Fruit fly (Drosophila melanogaster) whole organism, embryonic: ENCODE data around the gene CG16717.

ENCODE experiments used
- ATbp ChIP-seq: fragments of 200-800 bp; sonication (Bioruptor generic); optimal IDR thresholded peaks from 2 replicates; lab custom pipeline; 2017; ENCODE audit warnings: missing biosample characterization, mild to moderate bottlenecking, missing genetic modification characterization, missing genetic modification reagents
- B-H1 ChIP-seq: fragments of 200-800 bp; sonication (Bioruptor generic); IDR thresholded peaks from 3 replicates; pipeline ENCODE4 v1.3.6; 2022; ENCODE audit warnings: missing biosample characterization, missing genetic modification characterization
- B-H2 ChIP-seq: fragments of 200-800 bp; sonication (Bioruptor generic); optimal IDR thresholded peaks from 2 replicates; lab custom pipeline; 2018; ENCODE audit warnings: missing biosample characterization, mild to moderate bottlenecking, missing genetic modification characterization
- Bteb2 ChIP-seq: fragments of 200-800 bp; sonication (Bioruptor generic); optimal IDR thresholded peaks from 2 replicates; lab custom pipeline; 2016; ENCODE audit warnings: missing biosample characterization, missing genetic modification characterization
- CG11695 ChIP-seq: fragments of 200-800 bp; sonication (Bioruptor generic); IDR thresholded peaks from 3 replicates; pipeline ENCODE4 v1.3.6; 2022; ENCODE audit warnings: missing biosample characterization, missing genetic modification characterization
- CG12769 ChIP-seq: fragments of 200-800 bp; sonication (Bioruptor generic); optimal IDR thresholded peaks from 2 replicates; lab custom pipeline; 2019; ENCODE audit warnings: missing biosample characterization, mild to moderate bottlenecking, missing genetic modification characterization, moderate library complexity
- CG13123 ChIP-seq: fragments of 200-800 bp; sonication (Bioruptor generic); optimal IDR thresholded peaks from 2 replicates; lab custom pipeline; 2016; ENCODE audit warnings: missing biosample characterization, missing genetic modification characterization
- CG1602 ChIP-seq: fragments of 200-800 bp; sonication (Bioruptor generic); optimal IDR thresholded peaks from 3 replicates; lab custom pipeline; 2016; ENCODE audit warnings: missing biosample characterization, missing genetic modification characterization
- CG18619 ChIP-seq: fragments of 200-800 bp; sonication (Bioruptor generic); optimal IDR thresholded peaks from 3 replicates; lab custom pipeline; 2017; ENCODE audit warnings: missing biosample characterization, mild to moderate bottlenecking, missing genetic modification characterization
- CG3065 ChIP-seq: fragments of 200-800 bp; sonication (Bioruptor generic); optimal IDR thresholded peaks from 2 replicates; lab custom pipeline; 2016; ENCODE audit warnings: missing biosample characterization, missing genetic modification characterization
- CG31388 ChIP-seq: fragments of 200-800 bp; sonication (Bioruptor generic); optimal IDR thresholded peaks from 2 replicates; lab custom pipeline; 2016; ENCODE audit warnings: missing biosample characterization, missing genetic modification characterization
- CG32532 ChIP-seq: fragments of 200-800 bp; sonication (Bioruptor generic); IDR thresholded peaks from 2 replicates; pipeline ENCODE4 v1.3.6; 2022; ENCODE audit warnings: missing biosample characterization, missing genetic modification characterization
- CG34224 ChIP-seq: fragments of 200-800 bp; sonication (Bioruptor generic); IDR thresholded peaks from 3 replicates; pipeline ENCODE4 v1.3.6; 2022; ENCODE audit warnings: missing biosample characterization, missing genetic modification characterization; ENCODE audit not compliant: partially characterized antibody
- CG42726 ChIP-seq: fragments of 200-800 bp; sonication (Bioruptor generic); IDR thresholded peaks from 2 replicates; pipeline ENCODE4 v1.3.6; 2022; ENCODE audit warnings: missing biosample characterization, missing genetic modification characterization; ENCODE audit not compliant: partially characterized antibody
- CG6654 ChIP-seq: fragments of 200-800 bp; sonication (Bioruptor generic); optimal IDR thresholded peaks from 2 replicates; lab custom pipeline; 2017; ENCODE audit warnings: missing biosample characterization, mild to moderate bottlenecking, missing genetic modification characterization
- CG6689 ChIP-seq: fragments of 200-800 bp; sonication (Bioruptor generic); IDR thresholded peaks from 2 replicates; pipeline ENCODE4 v1.3.6; 2022; ENCODE audit warnings: missing biosample characterization, missing genetic modification characterization
- CG6813 ChIP-seq: fragments of 200-800 bp; sonication (Bioruptor generic); optimal IDR thresholded peaks from 2 replicates; lab custom pipeline; 2017; ENCODE audit warnings: missing biosample characterization, missing genetic modification characterization, mild to moderate bottlenecking, moderate library complexity, missing genetic modification reagents
- CG9215 ChIP-seq: fragments of 200-800 bp; sonication (Bioruptor generic); IDR thresholded peaks from 2 replicates; pipeline ENCODE4 v1.3.6; 2022; ENCODE audit warnings: missing biosample characterization, missing genetic modification characterization
- CG9932 ChIP-seq: fragments of 200-800 bp; sonication (Bioruptor generic); IDR thresholded peaks from 2 replicates; pipeline ENCODE4 v1.3.6; 2022; ENCODE audit warnings: missing biosample characterization, missing genetic modification characterization
- Doc3 ChIP-seq: fragments of 200-800 bp; sonication (Bioruptor generic); IDR thresholded peaks from 3 replicates; pipeline ENCODE4 v1.3.6; 2022; ENCODE audit warnings: missing biosample characterization, missing genetic modification characterization; ENCODE audit not compliant: partially characterized antibody
- Drgx ChIP-seq: fragments of 200-800 bp; sonication (Bioruptor generic); IDR thresholded peaks from 2 replicates; pipeline ENCODE4 v1.3.6; 2022; ENCODE audit warnings: missing biosample characterization, missing genetic modification characterization
- Lhr ChIP-seq: fragments of 200-800 bp; sonication (Bioruptor generic); optimal IDR thresholded peaks from 3 replicates; lab custom pipeline; 2017; ENCODE audit warnings: mild to moderate bottlenecking, missing biosample characterization, missing genetic modification reagents, missing genetic modification characterization
- Med ChIP-seq: fragments of 200-800 bp; sonication (Bioruptor generic); peaks from one replicate; lab custom pipeline; 2016; ENCODE audit warnings: missing biosample characterization, missing genetic modification characterization, mild to moderate bottlenecking, inconsistent platforms, moderate library complexity
- Mrtf ChIP-seq: fragments of 200-800 bp; sonication (Bioruptor generic); IDR thresholded peaks from 3 replicates; pipeline ENCODE4 v1.3.6; 2022; ENCODE audit warnings: missing biosample characterization, missing genetic modification characterization
- NFAT ChIP-seq: fragments of 200-800 bp; sonication (Bioruptor generic); IDR thresholded peaks from 2 replicates; pipeline ENCODE4 v1.3.6; 2022; ENCODE audit warnings: missing biosample characterization, missing genetic modification characterization
- Nf-YB ChIP-seq: fragments of 200-800 bp; sonication (Bioruptor generic); optimal IDR thresholded peaks from 3 replicates; lab custom pipeline; 2019; ENCODE audit warnings: missing biosample characterization, mild to moderate bottlenecking, missing genetic modification characterization, moderate library complexity
- Vsx1 ChIP-seq: fragments of 200-800 bp; sonication (Bioruptor generic); optimal IDR thresholded peaks from 2 replicates; lab custom pipeline; 2017; ENCODE audit warnings: missing biosample characterization, mild to moderate bottlenecking, missing genetic modification characterization, missing genetic modification reagents
- ac ChIP-seq: fragments of 200-800 bp; sonication (Bioruptor generic); optimal IDR thresholded peaks from 3 replicates; lab custom pipeline; 2017; ENCODE audit warnings: missing biosample characterization, mild to moderate bottlenecking, missing genetic modification characterization
- bab2 ChIP-seq: fragments of 200-800 bp; sonication (Bioruptor generic); optimal IDR thresholded peaks from 2 replicates; lab custom pipeline; 2016; ENCODE audit warnings: missing biosample characterization, missing genetic modification characterization
- bigmax ChIP-seq: fragments of 200-800 bp; sonication (Bioruptor generic); optimal IDR thresholded peaks from 2 replicates; lab custom pipeline; 2018; ENCODE audit warnings: missing biosample characterization, mild to moderate bottlenecking, missing genetic modification characterization
- corto ChIP-seq: fragments of 200-800 bp; sonication (Bioruptor generic); optimal IDR thresholded peaks from 2 replicates; lab custom pipeline; 2016; ENCODE audit warnings: missing biosample characterization, mild to moderate bottlenecking, missing genetic modification characterization, moderate library complexity
- disco-r ChIP-seq: fragments of 200-800 bp; sonication (Bioruptor generic); optimal IDR thresholded peaks from 2 replicates; lab custom pipeline; 2016; ENCODE audit warnings: missing biosample characterization, missing genetic modification characterization
- ewg ChIP-seq: fragments of 200-800 bp; sonication (Bioruptor generic); optimal IDR thresholded peaks from 3 replicates; lab custom pipeline; 2017; ENCODE audit warnings: mild to moderate bottlenecking, missing biosample characterization, missing genetic modification reagents, missing genetic modification characterization
- eyg ChIP-seq: fragments of 200-800 bp; sonication (Bioruptor generic); optimal IDR thresholded peaks from 3 replicates; lab custom pipeline; 2016; ENCODE audit warnings: missing biosample characterization, missing genetic modification characterization
- fru ChIP-seq: fragments of >200 bp; optimal IDR thresholded peaks from 2 replicates; lab custom pipeline; 2017
- gro ChIP-seq: fragments of 200-800 bp; sonication (Bioruptor generic); optimal IDR thresholded peaks from 2 replicates; lab custom pipeline; 2016; ENCODE audit warnings: missing biosample characterization, missing genetic modification characterization
- hbn ChIP-seq: fragments of 200-800 bp; sonication (Bioruptor generic); IDR thresholded peaks from 2 replicates; pipeline ENCODE4 v1.3.6; 2022; ENCODE audit warnings: missing biosample characterization, missing genetic modification characterization; ENCODE audit not compliant: partially characterized antibody
- lab ChIP-seq: fragments of 200-800 bp; sonication (Bioruptor generic); optimal IDR thresholded peaks from 3 replicates; lab custom pipeline; 2017; ENCODE audit warnings: missing biosample characterization, missing genetic modification characterization, mild to moderate bottlenecking, moderate library complexity, missing genetic modification reagents
- lbe ChIP-seq: fragments of 200-800 bp; sonication (Bioruptor generic); optimal IDR thresholded peaks from 2 replicates; lab custom pipeline; 2016; ENCODE audit warnings: missing biosample characterization, mild to moderate bottlenecking, missing genetic modification characterization
- mirr ChIP-seq: fragments of 200-800 bp; sonication (Bioruptor generic); optimal IDR thresholded peaks from 3 replicates; lab custom pipeline; 2018; ENCODE audit warnings: missing biosample characterization, mild to moderate bottlenecking, missing genetic modification characterization
- nom ChIP-seq: fragments of 200-800 bp; sonication (Bioruptor generic); optimal IDR thresholded peaks from 2 replicates; lab custom pipeline; 2017; ENCODE audit warnings: missing biosample characterization, missing genetic modification characterization, mild to moderate bottlenecking, moderate library complexity, missing genetic modification reagents
- pita ChIP-seq: fragments of 200-800 bp; sonication (Bioruptor generic); optimal IDR thresholded peaks from 2 replicates; lab custom pipeline; 2017; ENCODE audit warnings: missing biosample characterization, mild to moderate bottlenecking, missing genetic modification characterization
- tna ChIP-seq: fragments of 200-800 bp; sonication (Bioruptor generic); IDR thresholded peaks from 2 replicates; pipeline ENCODE4 v1.3.6; 2022; ENCODE audit warnings: missing biosample characterization, missing genetic modification characterization; ENCODE audit not compliant: partially characterized antibody
- vvl ChIP-seq: fragments of 200-800 bp; sonication (Bioruptor generic); IDR thresholded peaks from 2 replicates; pipeline ENCODE4 v1.3.6; 2022; ENCODE audit warnings: missing biosample characterization, missing genetic modification characterization
- wdn ChIP-seq: fragments of 200-800 bp; sonication (Bioruptor generic); IDR thresholded peaks from 2 replicates; pipeline ENCODE4 v1.3.6; 2022; ENCODE audit warnings: missing biosample characterization, missing genetic modification characterization
- yki ChIP-seq: fragments of >200 bp; optimal IDR thresholded peaks from 3 replicates; lab custom pipeline; 2018

Gene CG16717

dm6 chr3L:9693552-9694133 is 14.6 kb downstream of the CG16717 start (continued):
- TF ChIP-seq B-H1 (GFP tag; lab: Robert Waterston, UW), result no peak; the same call in 2 of the 3 replicates
- no peak for TF ChIP-seq Nf-YB (GFP tag; lab: Kevin White, UChicago)
- TF ChIP-seq CG9215 (GFP tag; lab: Robert Waterston, UW), result peak; percentile 5; the same call in 1 of the 2 replicates
- no peak for TF ChIP-seq Lhr (GFP tag; lab: Kevin White, UChicago)
- TF ChIP-seq Vsx1 (GFP tag; lab: Kevin White, UChicago), result peak; percentile 53
- TF ChIP-seq pita (GFP tag; lab: Kevin White, UChicago), result no peak

- TF ChIP-seq CG12769, result peak; percentile 73
- TF ChIP-seq Mrtf (GFP tag; lab: Robert Waterston, UW), result no peak
- 0 out of 3 replicates have a peak, but pooled peaks have one; percentile 26 for TF ChIP-seq CG11695
- peak; percentile 22; the same call in 1 of the 2 replicates for TF ChIP-seq hbn
- no peak for TF ChIP-seq NFAT (GFP tag; lab: Robert Waterston, UW)
- no peak for TF ChIP-seq disco-r (GFP tag; lab: Kevin White, UChicago)
- TF ChIP-seq CG1602, result no peak
- peak; percentile 57; the same call in 1 of the 2 replicates for TF ChIP-seq CG32532 (GFP tag; lab: Robert Waterston, UW)
- TF ChIP-seq CG31388 (GFP tag; lab: Kevin White, UChicago), result no peak
- no peak for TF ChIP-seq fru
- 0 out of 2 replicates have a peak, but pooled peaks have one; percentile 32 for TF ChIP-seq vvl
- no peak for TF ChIP-seq CG42726
- no peak for TF ChIP-seq CG3065 (GFP tag; lab: Kevin White, UChicago)
- TF ChIP-seq lab (GFP tag; lab: Kevin White, UChicago), result peak; percentile 9
- TF ChIP-seq mirr (GFP tag; lab: Kevin White, UChicago), result peak; percentile 40
- no peak for TF ChIP-seq lbe (GFP tag; lab: Kevin White, UChicago)
- no peak for TF ChIP-seq ATbp (GFP tag; lab: Kevin White, UChicago)
- no peak for TF ChIP-seq ac (GFP tag; lab: Kevin White, UChicago)
- TF ChIP-seq nom (GFP tag; lab: Kevin White, UChicago), result peak; percentile 8
- TF ChIP-seq eyg (GFP tag; lab: Kevin White, UChicago), result no peak
- peak; percentile 28 for TF ChIP-seq bigmax (GFP tag; lab: Kevin White, UChicago)
- TF ChIP-seq wdn (GFP tag; lab: Robert Waterston, UW), result 0 out of 2 replicates have a peak, but pooled peaks have one; percentile 11
- TF ChIP-seq Med (GFP tag; lab: Kevin White, UChicago), result peak; percentile 8
- TF ChIP-seq tna (GFP tag; lab: Robert Waterston, UW), result no peak
- TF ChIP-seq bab2, result no peak
- TF ChIP-seq corto, result peak; percentile 29
- TF ChIP-seq CG18619 (GFP tag; lab: Kevin White, UChicago), result no peak
- peak; percentile 24 for TF ChIP-seq ewg
- TF ChIP-seq Bteb2, result no peak
- 0 out of 2 replicates have a peak, but pooled peaks have one; percentile 11 for TF ChIP-seq CG9932 (GFP tag; lab: Robert Waterston, UW)
- 0 out of 3 replicates have a peak, but pooled peaks have one; percentile 40 for TF ChIP-seq CG34224 (GFP tag; lab: Robert Waterston, UW)
- peak; percentile 17 for TF ChIP-seq B-H2
- no peak for TF ChIP-seq CG13123 (GFP tag; lab: Kevin White, UChicago)
- TF ChIP-seq CG6813 (GFP tag; lab: Kevin White, UChicago), result peak; percentile 13
- TF ChIP-seq Doc3, result no peak
- peak; percentile 37; the same call in 1 of the 2 replicates for TF ChIP-seq Drgx
- TF ChIP-seq CG6654, result no peak
- no peak for TF ChIP-seq CG6689 (GFP tag; lab: Robert Waterston, UW)
- peak; percentile 47 for TF ChIP-seq yki (lab: Kevin White, UChicago)
- TF ChIP-seq gro (GFP tag; lab: Kevin White, UChicago), result no peak
These were observed 15.3 kb downstream of the CG16717 start for dm6 chr3L:9694169-9694866.
